Worm (Caenorhabditis elegans) whole organism, L1 larva: Measurements from ENCODE around the gene dcaf-1.

ENCODE experiments used
- lsy-2 ChIP-seq, 2 experiments: fragments of 150-350 bp; optimal IDR thresholded peaks; 2 replicates each; lab custom pipeline; 2014; ENCODE audit warnings: missing biosample characterization in 2 of 2, missing genetic modification characterization in 2 of 2
- vab-15 ChIP-seq: sonication (generic microtip); optimal IDR thresholded peaks from 2 replicates; lab custom pipeline; 2017; ENCODE audit warnings: missing genotype, mild to moderate bottlenecking, missing genetic modification characterization, missing compliant biosample characterization

DNA sequence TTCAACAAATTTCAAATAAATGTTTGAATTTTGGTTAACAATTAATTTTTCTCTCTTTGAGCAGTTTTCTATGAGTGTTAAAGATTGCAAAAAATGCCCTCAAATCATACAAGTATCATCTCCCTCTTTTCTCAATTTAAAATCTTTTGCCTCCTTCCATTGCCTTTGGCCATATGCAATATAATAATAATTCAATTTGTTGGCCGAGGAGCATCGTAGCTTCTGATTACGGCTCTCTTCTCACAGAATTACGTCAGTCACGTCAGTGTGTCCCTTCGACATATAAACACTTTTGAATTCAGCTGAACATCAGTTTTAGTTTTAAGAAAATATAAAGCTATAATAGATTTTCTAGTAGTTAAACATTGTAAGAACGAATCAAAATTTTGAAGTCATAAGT, 51.0 kb downstream of the dcaf-1 start:
- TF ChIP-seq vab-15 (tag; lab: Kevin White, UChicago) = no peak
- no peak for TF ChIP-seq lsy-2 (tag; optimal IDR thresholded peaks at IDR 0.05; lab: Kevin White, UChicago)
